Worm (Caenorhabditis elegans) whole organism, L4/young adult: ENCODE data around the gene C02B8.6.
"Not testable (repeated sequence)": the region's sequence is repeated elsewhere in the genome, so short reads cannot be mapped to it uniquely, and the experiment has no call there.

Source experiments
- W03F9.2 ChIP-seq: fragments of 150-350 bp; optimal IDR thresholded peaks from 2 replicates; lab custom pipeline; 2014; ENCODE audit warnings: missing biosample characterization, missing genetic modification characterization
- dao-5 ChIP-seq: sonication (generic microtip); optimal IDR thresholded peaks from 2 replicates; lab custom pipeline; 2016; ENCODE audit warnings: missing genotype, missing genetic modification characterization, moderate library complexity, missing compliant biosample characterization
- him-1 ChIP-seq: sonication (generic microtip); optimal IDR thresholded peaks from 2 replicates; lab custom pipeline; 2016; ENCODE audit warnings: missing genotype, missing genetic modification reagents, missing genetic modification characterization, missing compliant biosample characterization

The C02B8.6 gene

ce11 chrX:8136276-8136891 lies at the start of gene C02B8.6:
C02B8.6 (minus strand) TSS chrX:8136326.
- peak; percentile 48 for TF ChIP-seq W03F9.2 (tag; lab: Kevin White, UChicago)
- no peak for TF ChIP-seq him-1 (tag; lab: Kevin White, UChicago)

ce11 chrX:8185037-8185436 lies 48.9 kb upstream of the C02B8.6 start, which contains the start of gene C17H11.5:
C17H11.5 (minus strand) TSS chrX:8185137.
- TF ChIP-seq dao-5 (tag; lab: Kevin White, UChicago) (no peak), him-1 (tag; lab: Kevin White, UChicago) (no peak), W03F9.2 (tag; lab: Kevin White, UChicago) (no peak)

DNA sequence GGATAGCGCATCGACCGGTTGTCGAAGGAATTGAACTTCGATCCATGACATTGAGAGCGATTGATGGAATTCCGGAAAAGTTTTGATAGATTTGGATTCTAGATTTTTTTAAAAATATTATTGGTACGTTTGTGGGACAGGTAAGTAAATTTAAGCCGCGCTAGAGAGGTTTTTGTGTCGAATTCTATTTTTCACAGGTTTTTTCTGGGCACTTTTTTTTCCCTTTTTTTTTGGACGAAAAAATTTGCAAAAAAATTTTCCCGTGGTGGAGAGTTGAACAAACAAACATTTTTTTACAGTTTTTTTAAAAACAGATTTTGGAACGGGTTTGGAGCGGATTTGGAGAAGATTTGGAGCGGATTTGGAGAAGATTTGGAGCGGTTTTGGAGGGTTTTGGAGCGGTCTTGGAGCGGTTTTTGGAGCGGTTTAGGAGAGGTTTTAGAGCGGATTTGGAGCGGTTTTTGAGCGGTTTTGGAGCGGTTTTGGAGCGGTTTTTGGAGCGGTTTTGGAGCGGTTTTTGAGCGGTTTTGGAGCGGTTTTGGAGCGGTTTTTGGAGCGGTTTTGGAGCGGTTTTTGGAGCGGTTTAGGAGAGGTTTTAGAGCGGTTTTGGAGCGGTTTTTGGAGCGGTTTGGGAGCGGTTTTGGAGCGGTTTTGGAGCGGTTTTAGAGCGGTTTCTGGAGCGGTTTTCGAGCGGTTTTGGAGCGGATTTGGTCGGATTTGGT lies 45.6 kb upstream of the C02B8.6 start, which contains the start of gene C17H11.4:
C17H11.4 (minus strand) TSS at position 51 of the 722 bp plus-strand sequence.
- not testable (repeated sequence) for TF ChIP-seq dao-5, him-1, W03F9.2 (tag; lab: Kevin White, UChicago)

DNA sequence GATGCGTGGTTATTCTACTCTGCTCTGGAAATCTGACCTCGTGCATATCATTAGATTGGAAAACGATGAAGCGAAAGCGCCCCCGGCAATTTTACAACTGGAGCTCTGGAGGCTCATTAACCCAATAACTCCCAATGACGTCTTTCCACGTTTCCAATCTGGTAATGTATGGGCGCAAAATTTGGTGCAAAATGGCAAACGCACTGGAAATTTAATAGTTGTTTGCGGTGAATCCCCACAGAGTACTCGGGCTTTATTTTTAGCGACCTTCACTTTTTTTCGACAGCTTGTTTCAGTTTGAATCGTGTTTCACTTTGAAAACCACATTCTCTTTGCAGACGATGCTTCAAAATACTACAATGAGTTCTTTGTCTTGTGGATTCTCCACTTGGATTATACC lies 37.5 kb upstream of the C02B8.6 start, which contains the start of gene C17H11.1:
C17H11.1 (plus strand) TSS at position 301 of the 400 bp plus-strand sequence.
- TF ChIP-seq dao-5 (tag; lab: Kevin White, UChicago) (no peak), W03F9.2 (tag; lab: Kevin White, UChicago) (no peak)

DNA sequence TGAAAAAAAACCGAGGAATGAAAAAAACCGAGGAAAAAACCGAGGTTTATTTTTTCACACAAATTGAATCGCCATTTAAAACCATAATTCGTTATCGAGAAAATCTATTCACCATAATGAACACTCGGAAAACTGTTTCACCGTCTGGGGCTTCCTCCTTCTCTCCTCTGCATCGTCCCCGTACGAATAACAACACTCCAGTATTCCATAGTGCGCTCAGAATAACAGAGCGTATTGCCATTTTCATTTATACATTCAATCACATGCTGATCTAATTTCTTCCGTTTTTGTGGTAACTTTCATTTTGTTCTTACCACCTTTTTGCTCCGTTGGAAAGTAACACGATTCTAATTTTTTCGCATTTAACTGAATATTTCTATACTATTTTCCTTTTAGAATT lies 33.4 kb upstream of the C02B8.6 start, which contains the start of gene C17H11.2:
C17H11.2 (plus strand) TSS at position 397 of the 400 bp plus-strand sequence.
- no peak for TF ChIP-seq W03F9.2 (tag; lab: Kevin White, UChicago)
- TF ChIP-seq him-1 (tag; lab: Kevin White, UChicago), result no peak
- TF ChIP-seq dao-5 (tag; lab: Kevin White, UChicago), result no peak

DNA sequence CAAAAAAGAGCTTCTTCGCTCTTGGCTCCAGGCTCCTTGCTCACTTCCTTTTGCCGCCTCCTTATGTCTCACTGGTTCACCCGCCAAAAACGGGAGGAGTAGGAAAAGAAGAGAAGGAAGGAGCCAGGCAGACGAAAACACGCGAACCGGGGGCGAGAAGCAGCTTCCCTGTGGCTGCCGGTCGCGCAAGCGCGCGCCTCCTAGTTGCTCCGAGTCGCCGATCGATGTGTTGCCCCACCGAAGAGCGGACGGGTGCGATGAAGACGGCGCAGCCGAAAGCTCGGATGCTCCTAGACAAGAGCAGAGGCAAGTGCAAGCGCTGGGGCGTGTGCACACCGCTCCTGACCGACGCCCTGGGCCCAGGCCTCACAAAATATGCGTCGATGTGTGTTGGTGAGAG lies 27.4 kb upstream of the C02B8.6 start:
- peak; percentile 77 for TF ChIP-seq him-1 (tag; lab: Kevin White, UChicago)
- TF ChIP-seq W03F9.2 (tag; lab: Kevin White, UChicago), result no peak
- no peak for TF ChIP-seq dao-5 (tag; lab: Kevin White, UChicago)

- TF ChIP-seq dao-5 (tag; lab: Kevin White, UChicago) (no peak), W03F9.2 (tag; lab: Kevin White, UChicago) (no peak), him-1 (tag; lab: Kevin White, UChicago) (no peak)
Observed at ce11 chrX:8162793-8163192, 26.7 kb upstream of the C02B8.6 start, which contains the start of gene F22F1.3. F22F1.3 (minus strand) TSS chrX:8163073.

DNA sequence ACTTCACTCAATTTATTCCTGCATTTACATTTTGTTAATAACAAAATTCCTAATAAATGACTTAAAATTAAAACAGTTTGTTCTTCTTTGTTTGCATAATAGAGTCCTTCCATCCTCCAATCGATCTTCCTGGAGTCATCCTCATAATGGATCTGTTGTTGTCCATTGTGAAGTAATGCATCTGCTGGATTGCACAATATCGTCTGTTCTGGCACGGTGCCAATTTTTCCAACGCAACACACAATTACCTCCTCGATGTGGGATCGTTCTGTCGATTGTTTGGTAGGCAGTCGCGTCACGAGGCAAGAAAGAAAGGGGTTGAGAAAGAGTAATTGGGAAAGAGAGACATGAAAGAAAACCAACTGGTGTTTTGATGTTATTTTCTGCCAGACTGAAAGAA lies 23.9 kb upstream of the C02B8.6 start:
- TF ChIP-seq W03F9.2 (tag; lab: Kevin White, UChicago), result no peak
- no peak for TF ChIP-seq him-1 (tag; lab: Kevin White, UChicago)
- TF ChIP-seq dao-5 (tag; lab: Kevin White, UChicago), result no peak

DNA sequence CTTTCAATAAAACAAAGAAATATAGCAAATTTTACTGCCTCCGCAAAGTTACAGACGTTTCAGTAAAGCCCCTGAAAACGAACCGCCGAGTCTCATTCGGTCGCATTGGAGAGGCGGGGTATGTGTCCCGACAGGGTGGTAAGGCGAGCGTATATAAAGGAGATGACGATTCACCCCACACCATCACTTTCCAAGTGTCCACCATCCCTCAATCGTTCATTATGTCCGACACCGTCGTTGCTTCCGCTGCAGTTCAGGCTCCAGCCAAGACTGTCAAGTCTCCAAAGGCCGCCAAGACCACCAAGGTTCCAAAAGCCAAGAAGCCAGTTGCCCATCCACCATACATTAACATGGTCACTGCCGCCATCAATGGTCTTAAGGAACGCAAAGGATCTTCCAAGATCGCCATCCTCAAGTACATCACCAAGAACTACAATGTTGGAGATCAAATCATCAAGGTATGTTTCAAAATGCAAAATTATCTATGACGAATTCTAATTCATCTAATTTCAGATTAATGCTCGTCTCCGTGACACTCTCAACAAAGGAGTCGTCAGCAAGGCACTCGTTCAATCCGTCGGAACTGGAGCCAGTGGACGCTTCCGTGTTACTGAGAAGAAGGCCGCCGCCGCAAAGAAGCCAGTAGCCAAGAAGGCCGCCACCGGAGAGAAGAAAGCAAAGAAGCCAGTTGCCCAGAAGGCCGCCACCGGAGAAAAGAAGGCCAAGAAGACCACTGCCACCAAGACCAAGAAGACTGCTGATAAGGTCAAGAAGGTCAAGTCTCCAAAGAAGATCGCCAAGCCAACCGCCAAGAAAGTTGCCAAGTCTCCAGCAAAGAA lies 23.1 kb upstream of the C02B8.6 start, which contains the start of gene hil-3:
hil-3 (plus strand) TSS at position 195 of the 839 bp plus-strand sequence.
- TF ChIP-seq dao-5 (tag; lab: Kevin White, UChicago) (no peak), W03F9.2 (tag; lab: Kevin White, UChicago) (no peak), him-1 (tag; lab: Kevin White, UChicago) (no peak)

DNA sequence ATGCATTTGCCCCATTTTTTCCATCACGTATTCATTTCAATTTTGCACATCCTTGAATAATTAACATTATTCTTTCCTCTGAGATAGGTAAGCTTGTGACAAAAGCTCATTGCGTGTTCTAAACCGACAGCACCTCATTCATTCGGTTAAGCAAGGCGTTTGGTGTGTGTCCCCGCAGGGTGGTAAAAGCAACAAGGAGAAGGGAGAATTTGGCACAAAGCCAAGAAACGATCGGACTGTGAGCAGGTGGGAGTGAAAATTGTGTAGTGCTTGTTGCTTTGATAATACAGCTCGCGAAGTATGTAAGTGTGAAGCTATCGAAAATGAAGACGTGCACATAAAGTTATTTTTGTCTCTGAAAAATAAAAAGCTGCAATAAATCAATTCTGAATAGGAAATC lies 21.0 kb upstream of the C02B8.6 start:
- TF ChIP-seq dao-5 (tag; lab: Kevin White, UChicago) (no peak), him-1 (tag; lab: Kevin White, UChicago) (no peak), W03F9.2 (tag; lab: Kevin White, UChicago) (no peak)

DNA sequence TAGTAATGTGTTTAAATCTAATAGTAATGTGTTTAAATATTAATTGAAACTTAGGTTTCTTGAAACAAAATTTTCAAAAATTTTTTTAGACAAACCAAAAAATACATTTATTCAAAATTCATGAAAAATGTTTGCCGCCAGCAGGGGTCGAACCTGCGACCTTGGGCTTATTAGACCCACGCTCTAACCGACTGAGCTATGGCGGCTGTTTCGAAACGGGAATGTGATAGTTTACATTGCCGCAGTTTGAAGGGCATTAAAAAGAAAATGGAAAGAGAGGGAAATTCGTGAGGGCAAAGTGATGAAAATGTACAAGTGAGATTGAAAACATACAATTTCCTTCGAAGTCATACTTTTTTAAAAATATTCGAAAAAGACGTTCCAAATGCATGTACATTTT lies 20.4 kb upstream of the C02B8.6 start:
- peak; percentile 22 for TF ChIP-seq W03F9.2 (tag; lab: Kevin White, UChicago)
- TF ChIP-seq dao-5 (tag; lab: Kevin White, UChicago), result no peak

- TF ChIP-seq him-1 (tag; lab: Kevin White, UChicago), result no peak
- no peak for TF ChIP-seq W03F9.2 (tag; lab: Kevin White, UChicago)
- no peak for TF ChIP-seq dao-5 (tag; lab: Kevin White, UChicago)
Observed at ce11 chrX:8155969-8156368, 19.8 kb upstream of the C02B8.6 start.
